Worm (Caenorhabditis elegans): Measurements from ENCODE around the gene hum-2.
A peak's percentile ranks its signal among the peaks of the same experiment; 100 is the strongest.

hum-2 gene

DNA sequence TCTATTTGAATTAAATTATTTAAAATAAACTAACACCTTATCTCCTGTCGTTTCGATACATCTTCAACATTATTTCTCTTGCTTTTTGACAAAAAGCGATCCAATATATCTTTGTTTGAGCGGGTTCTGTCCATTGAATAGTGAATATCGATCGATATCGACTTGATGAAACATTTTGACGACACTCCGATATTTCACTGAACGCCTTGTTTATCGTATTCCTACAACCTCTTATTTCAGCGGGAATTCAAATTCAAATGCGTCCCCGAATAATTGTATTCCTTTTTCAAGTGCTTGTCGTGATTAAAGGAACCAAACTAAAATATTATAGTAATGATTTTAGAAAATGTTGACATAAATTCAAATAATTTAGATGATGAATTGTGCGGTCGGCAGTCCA lies 39.2 kb upstream of the hum-2 start, which contains the start of the genes K07B1.7 and try-5:
K07B1.7 (minus strand) TSS at position 159 of the 400 bp plus-strand sequence.
try-5 (plus strand) TSS at position 241 of the 400 bp plus-strand sequence.
- no peak for TF ChIP-seq madf-2 (tag; optimal IDR thresholded peaks at IDR 0.05)
- no peak for TF ChIP-seq ceh-45 (GFP tag; IDR thresholded peaks at IDR 0.05)
- TF ChIP-seq unc-42 (tag; optimal IDR thresholded peaks at IDR 0.05) = peak; percentile 41
- TF ChIP-seq ttx-3 (tag; optimal IDR thresholded peaks at IDR 0.05) = no peak
- TF ChIP-seq ama-1 (optimal IDR thresholded peaks at IDR 0.05) = no peak
- TF ChIP-seq hlh-30 (tag; optimal IDR thresholded peaks at IDR 0.05; ENCODE audit: insufficient read depth) = peak; percentile 3
- TF ChIP-seq pax-1 (tag; optimal IDR thresholded peaks at IDR 0.05) = peak; percentile 47
- peak; percentile 77 for TF ChIP-seq ceh-48 (tag; optimal IDR thresholded peaks at IDR 0.05)
- no peak for TF ChIP-seq dmd-4 (tag; optimal IDR thresholded peaks at IDR 0.05; ENCODE audit: borderline replicate concordance)
- TF ChIP-seq che-1 (tag; optimal IDR thresholded peaks at IDR 0.05) = no peak
- TF ChIP-seq pha-2 (tag; optimal IDR thresholded peaks at IDR 0.05) = no peak
- peak; percentile 21 for TF ChIP-seq nfya-1 (tag; optimal IDR thresholded peaks at IDR 0.05)

- TF ChIP-seq T23F11.4 (GFP tag; optimal IDR thresholded peaks at IDR 0.05) (no peak), madf-2 (tag; optimal IDR thresholded peaks at IDR 0.05) (no peak), pha-4 (tag; optimal IDR thresholded peaks at IDR 0.05) (no peak), C38D4.7 (GFP tag; optimal IDR thresholded peaks at IDR 0.05) (no peak), ahr-1 (tag; optimal IDR thresholded peaks at IDR 0.05) (no peak), lin-11 (tag; optimal IDR thresholded peaks at IDR 0.05) (no peak), hlh-15 (tag; optimal IDR thresholded peaks at IDR 0.05) (no peak), nhr-232 (tag; optimal IDR thresholded peaks at IDR 0.05) (no peak), ceh-2 (tag; optimal IDR thresholded peaks at IDR 0.05) (no peak), ceh-14 (tag; optimal IDR thresholded peaks at IDR 0.05) (no peak), ttx-3 (tag; optimal IDR thresholded peaks at IDR 0.05) (no peak), dmd-4 (tag; optimal IDR thresholded peaks at IDR 0.05; ENCODE audit: borderline replicate concordance) (no peak), K02D7.2 (tag; optimal IDR thresholded peaks at IDR 0.05) (no peak)
Measured at ce11 chrV:9349687-9350086, 36.3 kb upstream of the hum-2 start, which contains the start of gene srx-47. Gene srx-47 (plus strand): TSS chrV:9349987.

ce11 chrV:9352947-9353346 lies 33.0 kb upstream of the hum-2 start, which contains the start of gene srx-46:
Gene srx-46 (plus strand): TSS chrV:9353247.
- TF ChIP-seq ceh-19 (GFP tag; optimal IDR thresholded peaks at IDR 0.05) = no peak
- no peak for TF ChIP-seq K02D7.2 (tag; optimal IDR thresholded peaks at IDR 0.05)
- no peak for TF ChIP-seq ceh-9 (tag; optimal IDR thresholded peaks at IDR 0.05)
- no peak for TF ChIP-seq pax-1 (tag; optimal IDR thresholded peaks at IDR 0.05)
- no peak for TF ChIP-seq ets-4 (tag; optimal IDR thresholded peaks at IDR 0.05)

DNA sequence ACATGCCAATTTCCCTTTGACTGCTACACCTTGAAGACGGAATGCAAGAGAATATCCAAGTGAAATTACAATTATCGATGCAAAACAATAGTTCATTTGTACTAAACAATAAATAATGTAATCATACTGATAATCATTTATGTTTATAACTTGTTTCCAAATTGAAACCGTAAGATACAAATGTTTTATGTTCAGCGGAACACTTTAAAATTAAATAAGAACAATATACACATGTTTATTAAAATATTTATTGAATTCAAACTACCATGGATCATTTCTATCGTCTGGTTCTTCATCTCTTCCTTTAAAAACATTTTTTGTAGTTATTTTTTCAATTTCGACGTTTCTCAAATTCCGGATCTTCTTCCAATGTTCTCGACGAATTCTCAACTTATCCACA lies 30.6 kb upstream of the hum-2 start, which contains the start of gene ttr-40:
ttr-40 (minus strand) TSS at position 101 of the 400 bp plus-strand sequence.
- no peak for TF ChIP-seq pros-1 (tag; optimal IDR thresholded peaks at IDR 0.05)
- TF ChIP-seq pat-9 (tag; optimal IDR thresholded peaks at IDR 0.05) = no peak
- TF ChIP-seq pha-2 (tag; optimal IDR thresholded peaks at IDR 0.05) = no peak
- TF ChIP-seq Y22D7AL.16 (tag; optimal IDR thresholded peaks at IDR 0.05) = no peak
- no peak for TF ChIP-seq sdc-2 (tag; optimal IDR thresholded peaks at IDR 0.05)
- TF ChIP-seq gmeb-2 (tag; optimal IDR thresholded peaks at IDR 0.05) = no peak
- no peak for TF ChIP-seq eyg-1 (tag; optimal IDR thresholded peaks at IDR 0.05)
- no peak for TF ChIP-seq ceh-48 (tag; optimal IDR thresholded peaks at IDR 0.05)
- TF ChIP-seq hlh-30 (tag; optimal IDR thresholded peaks at IDR 0.05; ENCODE audit: insufficient read depth) = no peak
- TF ChIP-seq ztf-16 (tag; optimal IDR thresholded peaks at IDR 0.05) = no peak
- no peak for TF ChIP-seq dmd-4 (tag; optimal IDR thresholded peaks at IDR 0.05; ENCODE audit: borderline replicate concordance)
- TF ChIP-seq unc-3 (GFP tag; conservative IDR thresholded peaks at IDR 0.05) = no peak
- TF ChIP-seq unc-3 (tag; optimal IDR thresholded peaks at IDR 0.05) = no peak
- TF ChIP-seq lin-11 (tag; optimal IDR thresholded peaks at IDR 0.05) = no peak

- TF ChIP-seq hlh-15 (tag; optimal IDR thresholded peaks at IDR 0.05) = no peak
- TF ChIP-seq unc-42 (tag; optimal IDR thresholded peaks at IDR 0.05) = no peak
- TF ChIP-seq hlh-13 (GFP tag; optimal IDR thresholded peaks at IDR 0.05) = no peak
- no peak for TF ChIP-seq fkh-10 (GFP tag; optimal IDR thresholded peaks at IDR 0.05)
- no peak for TF ChIP-seq ztf-16 (tag; optimal IDR thresholded peaks at IDR 0.05)
- TF ChIP-seq rnt-1 (tag; optimal IDR thresholded peaks at IDR 0.05) = no peak
- TF ChIP-seq ceh-22 (tag; optimal IDR thresholded peaks at IDR 0.05) = no peak
- no peak for TF ChIP-seq sdc-2 (tag; optimal IDR thresholded peaks at IDR 0.05)
- no peak for TF ChIP-seq ceh-31 (tag; optimal IDR thresholded peaks at IDR 0.05)
- no peak for TF ChIP-seq ceh-18 (tag; optimal IDR thresholded peaks at IDR 0.05)
- no peak for TF ChIP-seq odd-2 (tag; optimal IDR thresholded peaks at IDR 0.05)
- no peak for TF ChIP-seq ceh-14 (tag; optimal IDR thresholded peaks at IDR 0.05)
- TF ChIP-seq unc-3 (GFP tag; conservative IDR thresholded peaks at IDR 0.05) = no peak
- no peak for TF ChIP-seq unc-3 (tag; optimal IDR thresholded peaks at IDR 0.05)
- TF ChIP-seq pax-1 (tag; optimal IDR thresholded peaks at IDR 0.05) = no peak
- TF ChIP-seq ceh-30 (tag; optimal IDR thresholded peaks at IDR 0.05) = no peak
- no peak for TF ChIP-seq pat-9 (tag; optimal IDR thresholded peaks at IDR 0.05)
- TF ChIP-seq ama-1 (optimal IDR thresholded peaks at IDR 0.05) = no peak
- no peak for TF ChIP-seq ceh-48 (tag; optimal IDR thresholded peaks at IDR 0.05)
- TF ChIP-seq ceh-34 (tag; optimal IDR thresholded peaks at IDR 0.05) = no peak
Measured at ce11 chrV:9356345-9356744, 29.6 kb upstream of the hum-2 start, which contains the start of gene ttr-49. Gene ttr-49 (minus strand): TSS chrV:9356515.

Measured in whole organism, late embryonic.